Worm (Caenorhabditis elegans): Measurements from ENCODE around the gene hrg-7.

DNA sequence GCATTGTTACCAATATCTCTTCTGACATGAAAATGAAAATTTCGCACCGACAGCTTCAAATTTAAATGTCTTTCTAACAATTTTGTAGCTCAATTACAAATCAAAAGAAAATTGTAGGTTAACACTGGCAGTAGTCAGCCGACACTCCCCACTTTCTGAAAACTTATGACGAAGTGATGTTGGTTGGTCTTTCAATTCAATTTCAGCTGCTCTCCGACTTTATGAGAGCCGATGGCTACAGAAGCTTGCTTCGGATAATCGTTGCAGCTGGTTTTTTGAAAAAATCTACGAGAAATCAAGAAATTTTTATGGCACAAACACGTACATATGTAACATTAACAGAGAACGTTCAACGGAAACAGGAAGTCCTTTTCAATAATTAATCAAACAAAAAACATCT is 43.0 kb downstream of the hrg-7 start, which contains the start of gene sre-20:
- TF ChIP-seq tbx-8 (GFP tag; optimal IDR thresholded peaks at IDR 0.05) (no peak), mep-1 (tag; optimal IDR thresholded peaks at IDR 0.05) (no peak), nhr-12 (tag; optimal IDR thresholded peaks at IDR 0.05) (no peak), ham-2 (GFP tag; optimal IDR thresholded peaks at IDR 0.05) (no peak), mab-5 (tag; optimal IDR thresholded peaks at IDR 0.05) (no peak), ceh-43 (GFP tag; optimal IDR thresholded peaks at IDR 0.05) (no peak), mls-2 (tag; optimal IDR thresholded peaks at IDR 0.05) (no peak), nhr-76 (tag; optimal IDR thresholded peaks at IDR 0.05) (no peak), snpc-4 (tag; optimal IDR thresholded peaks at IDR 0.05) (no peak), elt-1 (tag; optimal IDR thresholded peaks at IDR 0.05; ENCODE audit: borderline replicate concordance, insufficient read depth) (no peak), nhr-28 (tag; optimal IDR thresholded peaks at IDR 0.05) (no peak)

Measured in whole organism, mixed stage, embryonic.